Worm (Caenorhabditis elegans): ENCODE data around the gene cdf-2.

The cdf-2 gene

ce11 chrX:12491138-12491537 is 24.4 kb upstream of the cdf-2 start:
- TF ChIP-seq nhr-23 (tag; optimal IDR thresholded peaks at IDR 0.05) (no peak), ztf-1 (GFP tag; conservative IDR thresholded peaks at IDR 0.05) (no peak), elt-1 (tag; optimal IDR thresholded peaks at IDR 0.05) (no peak), lin-39 (tag; optimal IDR thresholded peaks at IDR 0.05) (no peak), nhr-237 (tag; optimal IDR thresholded peaks at IDR 0.05) (no peak), ceh-16 (tag; optimal IDR thresholded peaks at IDR 0.05) (no peak), lsy-2 (tag; optimal IDR thresholded peaks at IDR 0.05) (no peak)

- TF ChIP-seq sma-9 (GFP tag; optimal IDR thresholded peaks at IDR 0.05): no peak
- TF ChIP-seq sma-9 (tag; optimal IDR thresholded peaks at IDR 0.05): no peak
- no peak for TF ChIP-seq unc-55 (GFP tag; optimal IDR thresholded peaks at IDR 0.05)
- no peak for TF ChIP-seq unc-62 (GFP tag; optimal IDR thresholded peaks at IDR 0.05)
- no peak for TF ChIP-seq lin-13 (GFP tag; optimal IDR thresholded peaks at IDR 0.05)
- no peak for TF ChIP-seq peb-1 (tag; optimal IDR thresholded peaks at IDR 0.05)
- no peak for TF ChIP-seq nhr-129 (tag; optimal IDR thresholded peaks at IDR 0.05)
- TF ChIP-seq dmd-4 (tag; optimal IDR thresholded peaks at IDR 0.05): no peak
- no peak for TF ChIP-seq zag-1 (tag; optimal IDR thresholded peaks at IDR 0.05)
- TF ChIP-seq mdl-1 (tag; optimal IDR thresholded peaks at IDR 0.05): no peak
- TF ChIP-seq skn-1 (tag; optimal IDR thresholded peaks at IDR 0.05): no peak
- TF ChIP-seq sma-3 (GFP tag; optimal IDR thresholded peaks at IDR 0.05): no peak
- TF ChIP-seq nhr-10 (tag; optimal IDR thresholded peaks at IDR 0.05): no peak
- TF ChIP-seq nhr-77 (tag; optimal IDR thresholded peaks at IDR 0.05): no peak
- no peak for TF ChIP-seq nhr-6 (tag; optimal IDR thresholded peaks at IDR 0.05)
- no peak for TF ChIP-seq ztf-11 (tag; optimal IDR thresholded peaks at IDR 0.05)
Measured at ce11 chrX:12484749-12485148, 18.0 kb upstream of the cdf-2 start, which contains the start of gene tbc-13. Gene tbc-13, plus strand, starts transcription at chrX:12485049.

ce11 chrX:12484078-12484477 is 17.4 kb upstream of the cdf-2 start:
- TF ChIP-seq unc-39 (tag; optimal IDR thresholded peaks at IDR 0.05): no peak
- TF ChIP-seq sma-3 (GFP tag; optimal IDR thresholded peaks at IDR 0.05): no peak

DNA sequence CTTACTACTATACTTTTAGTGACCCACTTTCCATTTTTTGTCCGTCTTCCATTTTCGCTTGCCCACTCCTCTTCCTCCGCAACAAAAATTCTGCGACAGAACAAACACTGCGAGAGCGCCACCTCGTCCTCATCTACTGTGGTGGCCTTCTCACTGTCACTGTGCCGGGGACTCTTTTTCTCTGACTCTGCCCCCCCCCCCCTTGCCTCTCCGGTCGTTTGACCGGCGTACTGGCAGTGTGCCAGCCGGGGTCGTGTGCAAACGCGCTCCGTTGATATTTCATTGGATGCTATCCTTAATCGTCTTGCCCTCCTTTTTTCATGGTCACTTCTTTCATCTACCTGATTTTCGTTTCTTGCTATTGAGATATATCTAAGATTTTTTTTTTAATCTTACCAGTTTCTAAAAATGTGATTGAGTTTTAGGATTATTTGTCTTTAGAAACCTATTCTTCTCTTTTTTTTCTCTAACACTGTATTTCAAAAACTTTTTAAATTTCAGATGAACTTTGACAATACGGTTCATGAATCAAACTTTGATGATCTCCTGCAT is 13.8 kb upstream of the cdf-2 start, which contains the start of gene atf-6:
Gene atf-6, plus strand, starts transcription at position 502 of the 552 bp plus-strand sequence.
- TF ChIP-seq elt-3 (tag; optimal IDR thresholded peaks at IDR 0.05) (no peak), ceh-16 (tag; optimal IDR thresholded peaks at IDR 0.05) (peak; percentile 76), nhr-11 (tag; optimal IDR thresholded peaks at IDR 0.05) (no peak), nhr-77 (tag; optimal IDR thresholded peaks at IDR 0.05) (no peak), lin-39 (tag; optimal IDR thresholded peaks at IDR 0.05) (no peak), unc-39 (tag; optimal IDR thresholded peaks at IDR 0.05) (no peak), dmd-4 (tag; optimal IDR thresholded peaks at IDR 0.05) (no peak), ama-1 (optimal IDR thresholded peaks at IDR 0.05) (no peak), nhr-23 (tag; optimal IDR thresholded peaks at IDR 0.05) (no peak), mdl-1 (tag; optimal IDR thresholded peaks at IDR 0.05) (peak; percentile 29 to 79), ztf-11 (tag; optimal IDR thresholded peaks at IDR 0.05) (no peak), Y55F3AM.14 (GFP tag; optimal IDR thresholded peaks at IDR 0.05) (peak; percentile 64), nhr-129 (tag; optimal IDR thresholded peaks at IDR 0.05) (peak; percentile 86), aly-2 (tag; optimal IDR thresholded peaks at IDR 0.05) (no peak), unc-55 (GFP tag; optimal IDR thresholded peaks at IDR 0.05) (peak; percentile 76), nhr-10 (tag; optimal IDR thresholded peaks at IDR 0.05) (no peak), nhr-21 (tag; optimal IDR thresholded peaks at IDR 0.05) (peak; percentile 73), ztf-1 (GFP tag; conservative IDR thresholded peaks at IDR 0.05) (no peak), unc-62 (GFP tag; optimal IDR thresholded peaks at IDR 0.05) (no peak), mbf-1 (tag; optimal IDR thresholded peaks at IDR 0.05) (no peak), mab-5 (tag; optimal IDR thresholded peaks at IDR 0.05) (peak; percentile 85), elt-1 (tag; optimal IDR thresholded peaks at IDR 0.05) (no peak), ZK546.5 (tag; optimal IDR thresholded peaks at IDR 0.05) (no peak), F13H6.1 (tag; optimal IDR thresholded peaks at IDR 0.05) (peak; percentile 95), C34F6.9 (tag; optimal IDR thresholded peaks at IDR 0.05) (peak; percentile 83), snpc-4 (tag; optimal IDR thresholded peaks at IDR 0.05) (peak; percentile 37), R02D3.7 (tag; optimal IDR thresholded peaks at IDR 0.05) (no peak), fos-1 (tag; optimal IDR thresholded peaks at IDR 0.05) (peak; percentile 72), sem-4 (tag; optimal IDR thresholded peaks at IDR 0.05) (peak; percentile 77), sma-3 (GFP tag; optimal IDR thresholded peaks at IDR 0.05) (peak; percentile 93), lin-11 (tag; optimal IDR thresholded peaks at IDR 0.05) (peak; percentile 61), nhr-237 (tag; optimal IDR thresholded peaks at IDR 0.05) (no peak), ztf-4 (tag; optimal IDR thresholded peaks at IDR 0.05) (peak; percentile 52), sma-9 (GFP tag; optimal IDR thresholded peaks at IDR 0.05) (peak; percentile 85), sma-9 (tag; optimal IDR thresholded peaks at IDR 0.05) (no peak), nhr-6 (tag; optimal IDR thresholded peaks at IDR 0.05) (peak; percentile 31), crh-2 (tag; optimal IDR thresholded peaks at IDR 0.05) (peak; percentile 84), alr-1 (tag; optimal IDR thresholded peaks at IDR 0.05) (no peak), skn-1 (tag; optimal IDR thresholded peaks at IDR 0.05) (no peak), blmp-1 (tag; optimal IDR thresholded peaks at IDR 0.05; ENCODE audit: insufficient read depth) (peak; percentile 41), lin-13 (GFP tag; optimal IDR thresholded peaks at IDR 0.05) (peak; percentile 85), nhr-12 (tag; optimal IDR thresholded peaks at IDR 0.05) (no peak), zag-1 (tag; optimal IDR thresholded peaks at IDR 0.05) (peak; percentile 90)

All from whole organism, L2 larva.